Worm (Caenorhabditis elegans): ENCODE data around the gene CC8.3.
A peak's percentile ranks its signal among the peaks of the same experiment; 100 is the strongest.

Gene CC8.3

ce11 chrIV:3666543-3666942 is 24.5 kb upstream of the CC8.3 start:
- TF ChIP-seq nhr-237 (tag; optimal IDR thresholded peaks at IDR 0.05) = no peak
- TF ChIP-seq efl-3 (GFP tag; optimal IDR thresholded peaks at IDR 0.05) = no peak
- no peak for TF ChIP-seq unc-130 (tag; optimal IDR thresholded peaks at IDR 0.05)
- no peak for TF ChIP-seq nhr-20 (tag; optimal IDR thresholded peaks at IDR 0.05)
- no peak for TF ChIP-seq ceh-82 (tag; optimal IDR thresholded peaks at IDR 0.05)
- no peak for TF ChIP-seq nhr-28 (tag; optimal IDR thresholded peaks at IDR 0.05)
- no peak for TF ChIP-seq ceh-63 (GFP tag; optimal IDR thresholded peaks at IDR 0.05)
- TF ChIP-seq tlp-1 (tag; optimal IDR thresholded peaks at IDR 0.05) = no peak
- no peak for TF ChIP-seq fkh-10 (GFP tag; optimal IDR thresholded peaks at IDR 0.05)
- TF ChIP-seq mef-2 (tag; optimal IDR thresholded peaks at IDR 0.05) = no peak
- TF ChIP-seq mep-1 (tag; optimal IDR thresholded peaks at IDR 0.05) = no peak
- no peak for TF ChIP-seq sup-37 (GFP tag; optimal IDR thresholded peaks at IDR 0.05)
- no peak for TF ChIP-seq unc-30 (tag; optimal IDR thresholded peaks at IDR 0.05)

ce11 chrIV:3665089-3665488 is 23.0 kb upstream of the CC8.3 start:
- TF ChIP-seq nhr-85 (tag) (peak; percentile 1), hlh-4 (tag; optimal IDR thresholded peaks at IDR 0.05) (no peak)

ce11 chrIV:3662863-3663262 is 20.8 kb upstream of the CC8.3 start:
- TF ChIP-seq ceh-63 (GFP tag; optimal IDR thresholded peaks at IDR 0.05) = no peak
- no peak for TF ChIP-seq unc-98 (GFP tag; IDR thresholded peaks at IDR 0.05)
- no peak for TF ChIP-seq ceh-8 (GFP tag; optimal IDR thresholded peaks at IDR 0.05)
- TF ChIP-seq lsy-2 (tag; optimal IDR thresholded peaks at IDR 0.05) = no peak

- TF ChIP-seq lin-39 (tag; optimal IDR thresholded peaks at IDR 0.05) = no peak
- TF ChIP-seq nhr-85 (tag) = peak; percentile 31
- TF ChIP-seq alr-1 (tag; optimal IDR thresholded peaks at IDR 0.05; ENCODE audit: borderline replicate concordance) = no peak
- no peak for TF ChIP-seq ztf-11 (tag; optimal IDR thresholded peaks at IDR 0.05)
- TF ChIP-seq zag-1 (tag; optimal IDR thresholded peaks at IDR 0.05) = no peak
- no peak for TF ChIP-seq efl-1 (optimal IDR thresholded peaks at IDR 0.05)
- TF ChIP-seq efl-1 (GFP tag; optimal IDR thresholded peaks at IDR 0.05 in 1 of 2) = peak in 1 of 2 experiments; percentile 73
Measured at ce11 chrIV:3661117-3661634, 19.1 kb upstream of the CC8.3 start.

ce11 chrIV:3659951-3660350 is 17.9 kb upstream of the CC8.3 start:
- TF ChIP-seq vab-15 (tag; optimal IDR thresholded peaks at IDR 0.05) = no peak
- TF ChIP-seq ama-1 (optimal IDR thresholded peaks at IDR 0.05) = no peak
- TF ChIP-seq hlh-17 (GFP tag; optimal IDR thresholded peaks at IDR 0.05; ENCODE audit: borderline replicate concordance) = no peak
- no peak for TF ChIP-seq fkh-4 (tag; optimal IDR thresholded peaks at IDR 0.05; ENCODE audit: borderline replicate concordance)
- no peak for TF ChIP-seq snu-23 (GFP tag; optimal IDR thresholded peaks at IDR 0.05)
- no peak for TF ChIP-seq efl-1 (optimal IDR thresholded peaks at IDR 0.05)
- peak in 1 of 2 experiments; percentile 39 for TF ChIP-seq efl-1 (GFP tag; optimal IDR thresholded peaks at IDR 0.05 in 1 of 2)

- no peak for TF ChIP-seq swsn-7 (tag; optimal IDR thresholded peaks at IDR 0.05)
- TF ChIP-seq elt-3 (tag; optimal IDR thresholded peaks at IDR 0.05) = no peak
- TF ChIP-seq nhr-20 (tag; optimal IDR thresholded peaks at IDR 0.05) = peak; percentile 40
- no peak for TF ChIP-seq hlh-4 (tag; optimal IDR thresholded peaks at IDR 0.05)
- TF ChIP-seq efl-3 (GFP tag; optimal IDR thresholded peaks at IDR 0.05) = no peak
- peak; percentile 67 for TF ChIP-seq lin-14 (GFP tag; optimal IDR thresholded peaks at IDR 0.05)
- TF ChIP-seq dsc-1 (tag; optimal IDR thresholded peaks at IDR 0.05) = no peak
- TF ChIP-seq sox-4 (tag; optimal IDR thresholded peaks at IDR 0.05) = no peak
- no peak for TF ChIP-seq nhr-11 (tag; optimal IDR thresholded peaks at IDR 0.05)
- TF ChIP-seq ceh-90 (tag; optimal IDR thresholded peaks at IDR 0.05) = no peak
- no peak for TF ChIP-seq jun-1 (tag; optimal IDR thresholded peaks at IDR 0.05)
- no peak for TF ChIP-seq elt-2 (tag; optimal IDR thresholded peaks at IDR 0.05)
- TF ChIP-seq C16A3.4 (tag; optimal IDR thresholded peaks at IDR 0.05) = no peak
- peak; percentile 36 for TF ChIP-seq mef-2 (tag; optimal IDR thresholded peaks at IDR 0.05)
- TF ChIP-seq vab-15 (tag; optimal IDR thresholded peaks at IDR 0.05) = no peak
- no peak for TF ChIP-seq ces-1 (GFP tag; optimal IDR thresholded peaks at IDR 0.05)
- no peak for TF ChIP-seq pqm-1 (tag; optimal IDR thresholded peaks at IDR 0.05)
- no peak for TF ChIP-seq ceh-63 (GFP tag; optimal IDR thresholded peaks at IDR 0.05)
- no peak for TF ChIP-seq xbp-1 (tag; optimal IDR thresholded peaks at IDR 0.05)
- peak; percentile 33; the same call in 1 of the 2 replicates for TF ChIP-seq unc-98 (GFP tag; IDR thresholded peaks at IDR 0.05)
- TF ChIP-seq isw-1 (GFP tag; IDR thresholded peaks at IDR 0.05) = no peak
- no peak for TF ChIP-seq tlp-1 (tag; optimal IDR thresholded peaks at IDR 0.05)
- TF ChIP-seq snu-23 (GFP tag; optimal IDR thresholded peaks at IDR 0.05) = peak; percentile 44
- TF ChIP-seq ztf-11 (tag; optimal IDR thresholded peaks at IDR 0.05) = no peak
- TF ChIP-seq zip-4 (GFP tag; optimal IDR thresholded peaks at IDR 0.05) = no peak
Measured at ce11 chrIV:3655896-3656295, 13.8 kb upstream of the CC8.3 start.
